Worm (Caenorhabditis elegans) whole organism, early embryonic: ENCODE data around the gene angl-1.

ENCODE experiments used
- F13C5.2 ChIP-seq: sonication (generic microtip); optimal IDR thresholded peaks from 2 replicates; lab custom pipeline; 2017; ENCODE audit warnings: mild to moderate bottlenecking, missing genetic modification characterization, inconsistent platforms, missing compliant biosample characterization
- aly-1 ChIP-seq: sonication (generic microtip); optimal IDR thresholded peaks from 2 replicates; lab custom pipeline; 2016; ENCODE audit warnings: missing genetic modification characterization, missing compliant biosample characterization
- ama-1 ChIP-seq: fragments of 150-350 bp; optimal IDR thresholded peaks from 2 replicates; lab custom pipeline; 2014
- ceh-36 ChIP-seq: sonication (generic microtip); optimal IDR thresholded peaks from 2 replicates; lab custom pipeline; 2016; ENCODE audit warnings: missing genetic modification characterization, inconsistent platforms, missing compliant biosample characterization
- ets-7 ChIP-seq: sonication (generic microtip); optimal IDR thresholded peaks from 2 replicates; lab custom pipeline; 2016; ENCODE audit warnings: missing genotype, missing genetic modification characterization, missing compliant biosample characterization
- flt-1 ChIP-seq: fragments of 200-800 bp; sonication (Bioruptor generic); IDR thresholded peaks from 2 replicates; pipeline ENCODE4 v1.3.6; 2022; ENCODE audit warnings: missing genetic modification characterization, missing compliant biosample characterization
- tbx-11 ChIP-seq: fragments of 200-800 bp; sonication (Bioruptor generic); IDR thresholded peaks from 2 replicates; pipeline ENCODE4 v1.3.6; 2022; ENCODE audit warnings: missing genetic modification characterization, missing compliant biosample characterization
- tbx-37 ChIP-seq: fragments of 200-800 bp; sonication (Bioruptor generic); conservative IDR thresholded peaks from 2 replicates; pipeline ENCODE4 v1.3.6; 2022; ENCODE audit warnings: missing genetic modification reagents, missing genetic modification characterization, missing compliant biosample characterization
- tra-4 ChIP-seq: sonication (generic microtip); optimal IDR thresholded peaks from 2 replicates; lab custom pipeline; 2017; ENCODE audit warnings: missing genetic modification characterization, missing compliant biosample characterization

- no peak for TF ChIP-seq ets-7 (tag; lab: Kevin White, UChicago)
- TF ChIP-seq tbx-11 = no peak
- TF ChIP-seq flt-1 = no peak
- TF ChIP-seq ama-1 (lab: Kevin White, UChicago) = no peak
- TF ChIP-seq tra-4 = no peak
- TF ChIP-seq ceh-36 (tag; lab: Kevin White, UChicago) = no peak
- no peak for TF ChIP-seq F13C5.2 (tag; lab: Kevin White, UChicago)
- TF ChIP-seq tbx-37 (GFP tag; lab: Robert Waterston, UW) = no peak
- no peak for TF ChIP-seq aly-1
Observed at ce11 chrV:2608352-2608751, 44.5 kb upstream of the angl-1 start, which contains the start of gene acr-17.
